Fruit fly (Drosophila melanogaster) whole organism: ENCODE measurements around the gene rpk.

Experiments
- CG8478 ChIP-seq: fragments of >200 bp; optimal IDR thresholded peaks from 2 replicates; lab custom pipeline; 2018; ENCODE audit warnings: inconsistent platforms
- EcR ChIP-seq, 2 experiments: fragments of >200 bp; optimal IDR thresholded peaks; 2 replicates each; lab custom pipeline; 2017; ENCODE audit warnings: missing biosample characterization in 2 of 2, missing genetic modification characterization in 2 of 2, missing genetic modification reagents in 2 of 2
- pan ChIP-seq: fragments of >200 bp; optimal IDR thresholded peaks from 2 replicates; lab custom pipeline; 2017
- psq ChIP-seq: fragments of >200 bp; optimal IDR thresholded peaks from 2 replicates; lab custom pipeline; 2017

- no peak for TF ChIP-seq EcR (GFP tag; optimal IDR thresholded peaks at IDR 0.05; lab: Kevin White, UChicago)
- no peak for TF ChIP-seq pan (lab: Kevin White, UChicago)
- no peak for TF ChIP-seq CG8478 (lab: Kevin White, UChicago)
- TF ChIP-seq psq (lab: Kevin White, UChicago), result no peak
Observed at dm6 chr3R:4645457-4646082, at the start of gene rpk, which contains the start of gene Dlip2.
